Fruit fly (Drosophila melanogaster) whole organism, embryonic: ENCODE measurements around the gene Fbp2.

Experiments used
- Antp ChIP-seq: fragments of 200-800 bp; sonication (Bioruptor generic); optimal IDR thresholded peaks from 3 replicates; lab custom pipeline; 2016; ENCODE audit warnings: missing biosample characterization, missing genetic modification characterization
- Atf3 ChIP-seq: fragments of 200-800 bp; sonication (Bioruptor generic); optimal IDR thresholded peaks from 3 replicates; lab custom pipeline; 2016; ENCODE audit warnings: missing biosample characterization, missing genetic modification characterization
- CG10321 ChIP-seq: fragments of 200-800 bp; sonication (Bioruptor generic); IDR thresholded peaks from 2 replicates; pipeline ENCODE4 v1.3.6; 2022; ENCODE audit warnings: missing biosample characterization, missing genetic modification characterization
- CG12236 ChIP-seq: fragments of 200-800 bp; sonication (Bioruptor generic); optimal IDR thresholded peaks from 2 replicates; lab custom pipeline; 2016; ENCODE audit warnings: missing biosample characterization, missing genetic modification characterization
- CG13296 ChIP-seq: fragments of 200-800 bp; sonication (Bioruptor generic); optimal IDR thresholded peaks from 3 replicates; lab custom pipeline; 2018; ENCODE audit warnings: missing biosample characterization, mild to moderate bottlenecking, missing genetic modification characterization
- CG1602 ChIP-seq: fragments of 200-800 bp; sonication (Bioruptor generic); optimal IDR thresholded peaks from 3 replicates; lab custom pipeline; 2016; ENCODE audit warnings: missing biosample characterization, missing genetic modification characterization
- CG17385 ChIP-seq: fragments of 200-800 bp; sonication (Bioruptor generic); optimal IDR thresholded peaks from 3 replicates; lab custom pipeline; 2018; ENCODE audit warnings: missing biosample characterization, mild to moderate bottlenecking, missing genetic modification characterization
- CG17568 ChIP-seq: fragments of 200-800 bp; sonication (Bioruptor generic); optimal IDR thresholded peaks from 2 replicates; lab custom pipeline; 2018; ENCODE audit warnings: missing biosample characterization, mild to moderate bottlenecking, missing genetic modification characterization, moderate library complexity
- CG18262 ChIP-seq: fragments of 200-800 bp; optimal IDR thresholded peaks from 3 replicates; lab custom pipeline; 2019; ENCODE audit warnings: missing biosample characterization, mild to moderate bottlenecking, missing genetic modification characterization, moderate library complexity
- CG1832 ChIP-seq: fragments of 200-800 bp; sonication (Bioruptor generic); optimal IDR thresholded peaks from 2 replicates; lab custom pipeline; 2017; ENCODE audit warnings: missing biosample characterization, mild to moderate bottlenecking, missing genetic modification characterization, inconsistent platforms
- CG2116 ChIP-seq: fragments of 200-800 bp; sonication (Bioruptor generic); optimal IDR thresholded peaks from 3 replicates; lab custom pipeline; 2018; ENCODE audit warnings: missing biosample characterization, mild to moderate bottlenecking, missing genetic modification characterization
- CG2202 ChIP-seq: fragments of 200-800 bp; sonication (Bioruptor generic); optimal IDR thresholded peaks from 2 replicates; lab custom pipeline; 2018; ENCODE audit warnings: missing biosample characterization, mild to moderate bottlenecking, missing genetic modification characterization
- CG31388 ChIP-seq: fragments of 200-800 bp; sonication (Bioruptor generic); optimal IDR thresholded peaks from 2 replicates; lab custom pipeline; 2016; ENCODE audit warnings: missing biosample characterization, missing genetic modification characterization
- CG33213 ChIP-seq: fragments of 200-800 bp; sonication (Bioruptor generic); optimal IDR thresholded peaks from 3 replicates; lab custom pipeline; 2016; ENCODE audit warnings: missing biosample characterization, missing genetic modification characterization
- CG34422 ChIP-seq: fragments of 200-800 bp; sonication (Bioruptor generic); IDR thresholded peaks from 3 replicates; pipeline ENCODE4 v1.3.6; 2022; ENCODE audit warnings: missing biosample characterization, missing genetic modification characterization
- CG7556 ChIP-seq: fragments of 200-800 bp; sonication (Bioruptor generic); optimal IDR thresholded peaks from 2 replicates; lab custom pipeline; 2017; ENCODE audit warnings: missing biosample characterization, mild to moderate bottlenecking, missing genetic modification characterization
- CG7839 ChIP-seq: fragments of 200-800 bp; sonication (Bioruptor generic); optimal IDR thresholded peaks from 3 replicates; lab custom pipeline; 2018; ENCODE audit warnings: missing biosample characterization, mild to moderate bottlenecking, missing genetic modification characterization, moderate library complexity
- CG9215 ChIP-seq: fragments of 200-800 bp; sonication (Bioruptor generic); IDR thresholded peaks from 2 replicates; pipeline ENCODE4 v1.3.6; 2022; ENCODE audit warnings: missing biosample characterization, missing genetic modification characterization
- Dfd ChIP-seq, 2 experiments: fragments of >200 bp; optimal IDR thresholded peaks; 2 replicates each; lab custom pipeline; 2017; ENCODE audit warnings: missing biosample characterization in 2 of 2, missing genetic modification characterization in 2 of 2
- E2f2 ChIP-seq: fragments of 200-800 bp; sonication (Bioruptor generic); IDR thresholded peaks from 2 replicates; pipeline ENCODE4 v1.3.6; 2022; ENCODE audit warnings: missing biosample characterization, missing genetic modification characterization
- Fer2 ChIP-seq: fragments of 200-800 bp; sonication (Bioruptor generic); optimal IDR thresholded peaks from 2 replicates; lab custom pipeline; 2018; ENCODE audit warnings: missing biosample characterization, mild to moderate bottlenecking, missing genetic modification characterization, moderate library complexity
- H15 ChIP-seq: fragments of 200-800 bp; sonication (Bioruptor generic); IDR thresholded peaks from 3 replicates; pipeline ENCODE4 v1.3.6; 2022; ENCODE audit warnings: missing biosample characterization, missing genetic modification characterization
- Hr3 ChIP-seq: fragments of 200-800 bp; sonication (Bioruptor generic); optimal IDR thresholded peaks from 3 replicates; lab custom pipeline; 2016; ENCODE audit warnings: missing biosample characterization, missing genetic modification characterization
- Mad ChIP-seq: fragments of 200-800 bp; sonication (Bioruptor generic); optimal IDR thresholded peaks from 2 replicates; lab custom pipeline; 2016; ENCODE audit warnings: missing biosample characterization, missing genetic modification characterization
- Myb ChIP-seq: fragments of 200-800 bp; sonication (Bioruptor generic); optimal IDR thresholded peaks from 2 replicates; lab custom pipeline; 2016; ENCODE audit warnings: missing biosample characterization, missing genetic modification characterization
- Pdp1 ChIP-seq, 2 experiments: fragments of 200-800 bp; sonication (Bioruptor generic); optimal IDR thresholded peaks; 3 replicates each; lab custom pipeline; 2016; ENCODE audit warnings: missing biosample characterization in 2 of 2, missing genetic modification characterization in 2 of 2, mild to moderate bottlenecking in 1 of 2, moderate library complexity in 1 of 2
- Ptx1 ChIP-seq: fragments of 200-800 bp; sonication (Bioruptor generic); IDR thresholded peaks from 2 replicates; pipeline ENCODE4 v1.3.6; 2022; ENCODE audit warnings: missing biosample characterization, missing genetic modification characterization
- ara ChIP-seq: fragments of 200-800 bp; sonication (Bioruptor generic); IDR thresholded peaks from 2 replicates; pipeline ENCODE4 v1.3.6; 2022; ENCODE audit warnings: missing biosample characterization, missing genetic modification characterization
- ato ChIP-seq: fragments of 200-800 bp; sonication (Bioruptor generic); IDR thresholded peaks from 2 replicates; pipeline ENCODE4 v1.3.6; 2022; ENCODE audit warnings: missing biosample characterization, missing genetic modification characterization; ENCODE audit not compliant: partially characterized antibody
- bbx ChIP-seq: fragments of 200-800 bp; sonication (Bioruptor generic); IDR thresholded peaks from 2 replicates; pipeline ENCODE4 v1.3.6; 2022; ENCODE audit warnings: missing biosample characterization, missing genetic modification characterization; ENCODE audit not compliant: partially characterized antibody
- bigmax ChIP-seq: fragments of 200-800 bp; sonication (Bioruptor generic); optimal IDR thresholded peaks from 2 replicates; lab custom pipeline; 2018; ENCODE audit warnings: missing biosample characterization, mild to moderate bottlenecking, missing genetic modification characterization
- btn ChIP-seq: fragments of 200-800 bp; sonication (Bioruptor generic); optimal IDR thresholded peaks from 2 replicates; lab custom pipeline; 2016; ENCODE audit warnings: missing biosample characterization, missing genetic modification characterization
- chif ChIP-seq, 2 experiments: fragments of 200-800 bp; sonication (Bioruptor generic); optimal IDR thresholded peaks; 3 replicates each; lab custom pipeline; 2016; ENCODE audit warnings: missing biosample characterization in 2 of 2, missing genetic modification characterization in 2 of 2
- chn ChIP-seq: fragments of 200-800 bp; sonication (Bioruptor generic); optimal IDR thresholded peaks from 2 replicates; lab custom pipeline; 2016; ENCODE audit warnings: missing biosample characterization, missing genetic modification characterization
- cwo ChIP-seq: fragments of 200-800 bp; sonication (Bioruptor generic); optimal IDR thresholded peaks from 3 replicates; lab custom pipeline; 2017; ENCODE audit warnings: missing biosample characterization, missing genetic modification characterization, mild to moderate bottlenecking, moderate library complexity, missing genetic modification reagents
- jigr1 ChIP-seq: fragments of 200-800 bp; sonication (Bioruptor generic); IDR thresholded peaks from 3 replicates; pipeline ENCODE4 v1.3.6; 2022; ENCODE audit warnings: missing biosample characterization, missing genetic modification characterization
- lov ChIP-seq, 2 experiments: fragments of 200-800 bp in 1 of 2; fragments of >200 bp in 1 of 2; sonication (Bioruptor generic) in 1 of 2; IDR thresholded peaks in 1 of 2; optimal IDR thresholded peaks in 1 of 2; 2 replicates in 1 of 2; 3 replicates in 1 of 2; pipeline versions ENCODE4 v1.3.6 to Lab custom; 2017 to 2022; ENCODE audit warnings: missing biosample characterization in 1 of 2, missing genetic modification characterization in 1 of 2
- org-1 ChIP-seq: fragments of 200-800 bp; sonication (Bioruptor generic); optimal IDR thresholded peaks from 2 replicates; lab custom pipeline; 2017; ENCODE audit warnings: missing biosample characterization, missing genetic modification characterization
- p53 ChIP-seq: fragments of 200-800 bp; sonication (Bioruptor generic); optimal IDR thresholded peaks from 2 replicates; lab custom pipeline; 2016; ENCODE audit warnings: missing biosample characterization, missing genetic modification characterization
- pfk ChIP-seq: fragments of 200-800 bp; sonication (Bioruptor generic); optimal IDR thresholded peaks from 2 replicates; lab custom pipeline; 2018; ENCODE audit warnings: missing biosample characterization, mild to moderate bottlenecking, missing genetic modification characterization, moderate library complexity
- pros ChIP-seq: fragments of 200-800 bp; sonication (Bioruptor generic); optimal IDR thresholded peaks from 3 replicates; lab custom pipeline; 2019; ENCODE audit warnings: missing biosample characterization, mild to moderate bottlenecking, missing genetic modification characterization, moderate library complexity
- sc ChIP-seq, 3 experiments: fragments of >200 bp in 2 of 3; fragments of 200-800 bp in 1 of 3; sonication (Bioruptor generic) in 1 of 3; optimal IDR thresholded peaks; 2 replicates in 2 of 3; 3 replicates in 1 of 3; lab custom pipeline; 2017; ENCODE audit warnings: mild to moderate bottlenecking in 1 of 3, missing biosample characterization in 1 of 3, missing genetic modification characterization in 1 of 3, missing genetic modification reagents in 1 of 3
- sisA ChIP-seq: fragments of 200-800 bp; sonication (Bioruptor generic); IDR thresholded peaks from 2 replicates; pipeline ENCODE4 v1.3.6; 2022; ENCODE audit warnings: missing biosample characterization, missing genetic modification characterization
- slbo ChIP-seq: fragments of 200-800 bp; sonication (Bioruptor generic); IDR thresholded peaks from 2 replicates; pipeline ENCODE4 v1.3.6; 2022; ENCODE audit warnings: missing biosample characterization, missing genetic modification characterization
- tll ChIP-seq, 2 experiments: fragments of 200-800 bp in 1 of 2; fragments of >200 bp in 1 of 2; sonication (Bioruptor generic) in 1 of 2; optimal IDR thresholded peaks; 2 replicates each; lab custom pipeline; 2017 to 2019; ENCODE audit warnings: missing biosample characterization in 2 of 2, missing genetic modification characterization in 2 of 2, mild to moderate bottlenecking in 1 of 2, moderate library complexity in 1 of 2
- unc-4 ChIP-seq: fragments of 200-800 bp; sonication (Bioruptor generic); IDR thresholded peaks from 2 replicates; pipeline ENCODE4 v1.3.6; 2022; ENCODE audit warnings: missing biosample characterization, missing genetic modification characterization; ENCODE audit not compliant: partially characterized antibody
- vvl ChIP-seq: fragments of 200-800 bp; sonication (Bioruptor generic); IDR thresholded peaks from 2 replicates; pipeline ENCODE4 v1.3.6; 2022; ENCODE audit warnings: missing biosample characterization, missing genetic modification characterization
- yki ChIP-seq: fragments of >200 bp; optimal IDR thresholded peaks from 3 replicates; lab custom pipeline; 2018
- zfh2 ChIP-seq: fragments of 200-800 bp; sonication (Bioruptor generic); optimal IDR thresholded peaks from 2 replicates; lab custom pipeline; 2016; ENCODE audit warnings: missing biosample characterization, missing genetic modification characterization

The Fbp2 gene

DNA sequence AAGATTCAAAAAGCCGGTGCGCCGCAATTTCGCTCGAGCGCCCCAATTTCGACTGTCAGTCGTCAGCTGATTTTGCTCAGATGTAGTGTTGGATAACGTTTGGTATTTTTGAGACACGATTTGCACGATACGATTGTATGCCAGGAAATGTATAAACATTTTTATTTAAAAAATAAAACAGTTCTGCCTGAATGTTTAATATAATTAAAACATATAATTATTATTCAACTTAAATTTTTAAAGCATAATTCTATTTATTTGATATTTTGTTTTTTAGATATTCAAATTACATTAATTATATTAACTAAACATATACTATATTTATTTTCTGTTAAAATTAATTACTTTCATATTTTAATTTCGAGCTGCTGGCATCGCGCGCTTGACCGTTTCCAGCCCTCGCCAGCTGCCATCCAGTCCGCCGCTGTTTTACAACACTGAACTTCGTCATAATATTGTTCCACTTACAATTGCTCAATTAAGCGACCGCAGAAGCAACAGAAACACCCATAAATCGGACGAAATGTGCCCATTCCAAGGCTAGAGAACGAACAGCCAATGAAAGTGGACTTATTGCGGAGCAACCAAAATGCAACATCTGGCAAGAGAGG lies 4.5 kb downstream of the Fbp2 start, which contains the start of the genes FucTB and scat (continued):
- TF ChIP-seq Fer2, result peak; percentile 91
- TF ChIP-seq btn (GFP tag; lab: Kevin White, UChicago), result no peak
- peak; percentile 98 for TF ChIP-seq Hr3 (GFP tag; lab: Kevin White, UChicago)
- peak; percentile 70 for TF ChIP-seq Myb (GFP tag; lab: Kevin White, UChicago)
- TF ChIP-seq zfh2 (GFP tag; lab: Kevin White, UChicago), result peak; percentile 72
- peak; percentile 71 for TF ChIP-seq Mad
- TF ChIP-seq sisA (GFP tag; lab: Robert Waterston, UW), result peak; percentile 93
- peak; percentile 67 for TF ChIP-seq org-1 (GFP tag; lab: Kevin White, UChicago)
- TF ChIP-seq bbx (GFP tag; lab: Robert Waterston, UW), result peak; percentile 23; the same call in 1 of the 2 replicates
- peak; percentile 78 for TF ChIP-seq E2f2 (GFP tag; lab: Robert Waterston, UW)
- peak; percentile 58 for TF ChIP-seq Atf3
- TF ChIP-seq Antp, result peak; percentile 55
- peak; percentile 92 for TF ChIP-seq vvl
- no peak for TF ChIP-seq ato
- TF ChIP-seq CG9215 (GFP tag; lab: Robert Waterston, UW), result peak; percentile 91
- peak; percentile 83 for TF ChIP-seq CG13296 (GFP tag; lab: Kevin White, UChicago)
- peak; percentile 68 for TF ChIP-seq CG10321 (GFP tag; lab: Robert Waterston, UW)
- no peak for TF ChIP-seq yki (lab: Kevin White, UChicago)
- TF ChIP-seq lov (optimal IDR thresholded peaks at IDR 0.05; lab: Kevin White, UChicago), result no peak
- TF ChIP-seq lov (GFP tag; IDR thresholded peaks at IDR 0.05; lab: Robert Waterston, UW), result peak; percentile 65; the same call in 1 of the 3 replicates
- peak; percentile 91; the same call in 2 of the 3 replicates for TF ChIP-seq H15 (GFP tag; lab: Robert Waterston, UW)
- peak; percentile 48 for TF ChIP-seq CG33213
- TF ChIP-seq slbo (GFP tag; lab: Robert Waterston, UW), result peak; percentile 96
- peak; percentile 95 for TF ChIP-seq Ptx1 (GFP tag; lab: Robert Waterston, UW)
- TF ChIP-seq ara (GFP tag; lab: Robert Waterston, UW), result peak; percentile 81
- no peak for TF ChIP-seq sc (optimal IDR thresholded peaks at IDR 0.05; lab: Kevin White, UChicago)
- TF ChIP-seq sc (GFP tag; optimal IDR thresholded peaks at IDR 0.05; lab: Kevin White, UChicago), result peak; percentile 83
- TF ChIP-seq CG31388, result peak; percentile 69
- peak; percentile 72 for TF ChIP-seq CG2202 (tag; lab: Kevin White, UChicago)
- TF ChIP-seq pfk, result peak; percentile 11
- no peak for TF ChIP-seq p53 (GFP tag; lab: Kevin White, UChicago)
- TF ChIP-seq CG7839, result peak; percentile 90
- TF ChIP-seq jigr1 (GFP tag; lab: Robert Waterston, UW), result peak; percentile 83; the same call in 2 of the 3 replicates
- peak; percentile 94 for TF ChIP-seq CG1602 (GFP tag; lab: Kevin White, UChicago)
- TF ChIP-seq tll (GFP tag; optimal IDR thresholded peaks at IDR 0.05; lab: Kevin White, UChicago), result peak in 1 of 2 experiments; percentile 18
- peak; percentile 59 for TF ChIP-seq CG2116 (GFP tag; lab: Kevin White, UChicago)
- TF ChIP-seq CG17568 (GFP tag; lab: Kevin White, UChicago), result peak; percentile 10
- no peak for TF ChIP-seq pros (GFP tag; lab: Kevin White, UChicago)
- TF ChIP-seq unc-4 (GFP tag; lab: Robert Waterston, UW), result no peak; the same call in 1 of the 2 replicates
- TF ChIP-seq CG34422 (GFP tag; lab: Robert Waterston, UW), result peak; percentile 93; the same call in 2 of the 3 replicates
- TF ChIP-seq CG7556, result peak; percentile 94
- TF ChIP-seq CG18262, result peak; percentile 94
- TF ChIP-seq Dfd (GFP tag; optimal IDR thresholded peaks at IDR 0.05; lab: Kevin White, UChicago), result no peak
- TF ChIP-seq CG12236 (GFP tag; lab: Kevin White, UChicago), result no peak
- TF ChIP-seq Pdp1 (GFP tag; optimal IDR thresholded peaks at IDR 0.05; lab: Kevin White, UChicago), result peak; percentile 66 to 69
- TF ChIP-seq CG1832, result no peak
- peak; percentile 63 for TF ChIP-seq chn (GFP tag; lab: Kevin White, UChicago)
- peak; percentile 79 for TF ChIP-seq CG17385 (GFP tag; lab: Kevin White, UChicago)
- peak; percentile 36 to 62 for TF ChIP-seq chif (GFP tag; optimal IDR thresholded peaks at IDR 0.05; lab: Kevin White, UChicago)
- no peak for TF ChIP-seq bigmax
- TF ChIP-seq cwo (GFP tag; lab: Kevin White, UChicago), result peak; percentile 72
